Worm (Caenorhabditis elegans): ENCODE measurements around the gene Y45F10B.3.

ce11 chrIV:13575673-13576072 is 17.8 kb upstream of the Y45F10B.3 start:
- no peak for TF ChIP-seq ama-1 (optimal IDR thresholded peaks at IDR 0.05)
- TF ChIP-seq ceh-13 (GFP tag; optimal IDR thresholded peaks at IDR 0.05) = no peak
- TF ChIP-seq hmg-4 (GFP tag; optimal IDR thresholded peaks at IDR 0.05) = no peak
- no peak for TF ChIP-seq sea-1 (GFP tag; conservative IDR thresholded peaks at IDR 0.05)
- no peak for TF ChIP-seq B0310.2 (tag; optimal IDR thresholded peaks at IDR 0.05)
- no peak for TF ChIP-seq pes-1 (GFP tag; IDR thresholded peaks at IDR 0.05)

All from whole organism, early embryonic.